Worm (Caenorhabditis elegans) whole organism, mixed stage, embryonic: ENCODE data around the gene zyg-8.

Experiments
- M03D4.4 ChIP-seq: sonication (generic microtip); optimal IDR thresholded peaks from 2 replicates; lab custom pipeline; 2017; ENCODE audit warnings: mild to moderate bottlenecking, missing genetic modification characterization, missing compliant biosample characterization
- elt-3 ChIP-seq: fragments of 150-350 bp; optimal IDR thresholded peaks from 2 replicates; lab custom pipeline; 2014; ENCODE audit warnings: missing biosample characterization, missing genetic modification characterization
- lin-32 ChIP-seq: fragments of 200-800 bp; sonication (Bioruptor generic); optimal IDR thresholded peaks from 2 replicates; lab custom pipeline; 2018; ENCODE audit warnings: mild to moderate bottlenecking, missing genetic modification characterization, missing compliant biosample characterization
- nhr-12 ChIP-seq: fragments of 150-350 bp; optimal IDR thresholded peaks from 2 replicates; lab custom pipeline; 2014; ENCODE audit warnings: missing biosample characterization, missing genetic modification characterization
- nhr-237 ChIP-seq: fragments of 150-350 bp; optimal IDR thresholded peaks from 2 replicates; lab custom pipeline; 2014; ENCODE audit warnings: missing biosample characterization, missing genetic modification characterization
- tbx-8 ChIP-seq: fragments of 200-800 bp; sonication (Bioruptor generic); optimal IDR thresholded peaks from 2 replicates; lab custom pipeline; 2018; ENCODE audit warnings: mild to moderate bottlenecking, missing genetic modification characterization, moderate library complexity, missing compliant biosample characterization
- unc-62 ChIP-seq: fragments of 150-350 bp; optimal IDR thresholded peaks from 2 replicates; lab custom pipeline; 2014; ENCODE audit warnings: missing biosample characterization, missing genetic modification reagents, missing genetic modification characterization
- ztf-11 ChIP-seq: fragments of 150-350 bp; optimal IDR thresholded peaks from 2 replicates; lab custom pipeline; 2014; ENCODE audit warnings: missing biosample characterization, missing genetic modification characterization

DNA sequence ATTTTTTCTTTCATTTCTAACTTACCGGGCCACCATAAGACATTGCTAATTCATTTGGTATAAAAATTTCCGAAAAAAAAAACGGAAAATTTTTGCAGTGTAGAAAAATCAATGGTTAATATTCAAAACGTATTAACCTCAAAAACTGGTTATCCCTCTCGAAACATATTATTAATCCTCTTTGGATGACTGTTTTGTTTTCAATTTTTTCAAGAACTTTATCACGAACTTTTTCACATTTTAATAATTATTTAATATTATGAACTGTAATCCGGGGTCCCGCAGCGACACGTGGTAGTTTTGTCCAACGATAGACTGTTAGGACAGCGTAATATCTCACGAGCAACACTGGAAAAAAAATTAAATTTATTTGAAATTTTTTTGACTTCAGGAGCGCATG lies 32.7 kb upstream of the zyg-8 start, which contains the start of gene Y79H2A.12:
- TF ChIP-seq lin-32 (no peak), nhr-12 (tag; lab: Kevin White, UChicago) (no peak), ztf-11 (no peak), tbx-8 (GFP tag; lab: Kevin White, UChicago) (no peak), M03D4.4 (tag; lab: Kevin White, UChicago) (no peak), unc-62 (no peak), nhr-237 (no peak), elt-3 (no peak)
